Worm (Caenorhabditis elegans) whole organism, L4 larva: ENCODE results near the gene clec-172.

Experiments
- ZK546.5 ChIP-seq, 2 experiments: sonication (generic microtip); optimal IDR thresholded peaks; 2 replicates each; lab custom pipeline; 2017; ENCODE audit warnings: missing biosample characterization in 2 of 2, missing genetic modification characterization in 2 of 2
- unc-39 ChIP-seq: sonication (generic microtip); optimal IDR thresholded peaks from 2 replicates; lab custom pipeline; 2017; ENCODE audit warnings: missing biosample characterization, missing genetic modification characterization

DNA sequence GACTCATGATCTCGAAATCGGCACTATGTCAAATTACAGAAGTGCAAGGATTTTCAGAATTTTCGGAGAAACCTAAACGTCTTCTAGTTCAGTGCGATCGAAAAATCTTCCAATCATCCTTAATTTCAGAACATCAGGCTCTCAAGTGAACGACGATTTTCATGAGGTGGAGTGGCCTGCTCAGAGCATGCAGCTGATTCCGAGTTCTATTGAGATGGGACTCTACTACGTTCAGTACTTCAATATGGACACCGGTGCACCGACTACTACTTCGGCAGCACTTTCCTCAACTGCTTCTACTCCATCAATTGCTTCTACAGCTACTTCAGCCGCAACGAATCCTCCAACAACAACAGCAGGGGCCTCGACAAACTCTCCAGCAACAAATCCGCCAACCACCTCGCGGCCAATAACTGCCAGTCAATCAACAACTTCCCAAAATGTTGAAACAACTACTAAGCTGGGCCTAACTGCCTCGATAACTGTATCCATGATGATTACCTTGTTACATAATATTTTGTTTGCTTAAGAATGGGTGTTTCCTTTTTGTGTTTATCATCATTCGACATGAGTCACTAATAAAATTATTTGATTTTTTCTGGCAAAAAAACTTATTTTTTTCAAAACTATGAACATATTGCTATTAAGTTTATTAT, 47.2 kb upstream of the clec-172 start, which contains the start of gene Y41D4B.15:
- TF ChIP-seq unc-39 (tag; lab: Kevin White, UChicago) (no peak), ZK546.5 (tag; optimal IDR thresholded peaks at IDR 0.05; lab: Kevin White, UChicago) (no peak)
